Worm (Caenorhabditis elegans) whole organism, late embryonic: Measurements from ENCODE around the gene sre-40.

ENCODE experiments used
- C08G9.2 ChIP-seq: sonication (generic microtip); optimal IDR thresholded peaks from 2 replicates; lab custom pipeline; 2016; ENCODE audit warnings: mild to moderate bottlenecking, missing genetic modification characterization, moderate library complexity, missing compliant biosample characterization
- F13H6.1 ChIP-seq: sonication (generic microtip); optimal IDR thresholded peaks from 2 replicates; lab custom pipeline; 2016; ENCODE audit warnings: missing genetic modification characterization, missing compliant biosample characterization
- K09A11.1 ChIP-seq: sonication (generic microtip); optimal IDR thresholded peaks from 2 replicates; lab custom pipeline; 2017; ENCODE audit warnings: antibody characterized with exemption, mild to moderate bottlenecking, missing genetic modification characterization, missing compliant biosample characterization; ENCODE audit not compliant: insufficient read depth
- T23F11.4 ChIP-seq: fragments of 200-800 bp; sonication (Bioruptor generic); optimal IDR thresholded peaks from 2 replicates; lab custom pipeline; 2018; ENCODE audit warnings: mild to moderate bottlenecking, missing genetic modification characterization, missing compliant biosample characterization
- Y22D7AL.16 ChIP-seq: sonication (generic microtip); optimal IDR thresholded peaks from 2 replicates; lab custom pipeline; 2016; ENCODE audit warnings: missing genetic modification characterization, missing compliant biosample characterization
- ahr-1 ChIP-seq: sonication (generic microtip); optimal IDR thresholded peaks from 2 replicates; lab custom pipeline; 2016; ENCODE audit warnings: missing genetic modification characterization, missing compliant biosample characterization
- ama-1 ChIP-seq: fragments of 150-350 bp; optimal IDR thresholded peaks from 2 replicates; lab custom pipeline; 2014
- ceh-14 ChIP-seq: sonication (generic microtip); optimal IDR thresholded peaks from 2 replicates; lab custom pipeline; 2016; ENCODE audit warnings: missing genotype, missing genetic modification characterization, missing compliant biosample characterization
- ceh-19 ChIP-seq: fragments of 200-800 bp; sonication (Bioruptor generic); optimal IDR thresholded peaks from 2 replicates; lab custom pipeline; 2018; ENCODE audit warnings: mild to moderate bottlenecking, missing genetic modification characterization, missing compliant biosample characterization
- ceh-2 ChIP-seq: sonication (generic microtip); optimal IDR thresholded peaks from 2 replicates; lab custom pipeline; 2016; ENCODE audit warnings: missing genotype, missing genetic modification characterization, missing compliant biosample characterization
- ceh-24 ChIP-seq: sonication (generic microtip); optimal IDR thresholded peaks from 2 replicates; lab custom pipeline; 2016; ENCODE audit warnings: mild to moderate bottlenecking, missing genetic modification characterization, missing compliant biosample characterization
- ceh-45 ChIP-seq: fragments of 200-800 bp; sonication (Bioruptor generic); IDR thresholded peaks from 2 replicates; pipeline ENCODE4 v1.3.6; 2022; ENCODE audit warnings: missing genetic modification reagents, missing genetic modification characterization, missing compliant biosample characterization
- ceh-48 ChIP-seq: sonication (generic microtip); optimal IDR thresholded peaks from 2 replicates; lab custom pipeline; 2016; ENCODE audit warnings: missing genetic modification characterization, inconsistent platforms, missing compliant biosample characterization
- ceh-6 ChIP-seq: fragments of 200-800 bp; sonication (Bioruptor generic); optimal IDR thresholded peaks from 2 replicates; lab custom pipeline; 2018; ENCODE audit warnings: mild to moderate bottlenecking, missing genetic modification characterization, missing compliant biosample characterization
- che-1 ChIP-seq: sonication (generic microtip); optimal IDR thresholded peaks from 2 replicates; lab custom pipeline; 2016; ENCODE audit warnings: mild to moderate bottlenecking, missing genetic modification characterization, missing compliant biosample characterization
- dmd-4 ChIP-seq: sonication (generic microtip); optimal IDR thresholded peaks from 2 replicates; lab custom pipeline; 2016; ENCODE audit warnings: borderline replicate concordance, missing genetic modification characterization, missing compliant biosample characterization
- dve-1 ChIP-seq: sonication (generic microtip); optimal IDR thresholded peaks from 2 replicates; lab custom pipeline; 2017; ENCODE audit warnings: antibody characterized with exemption, mild to moderate bottlenecking, missing genetic modification characterization, missing compliant biosample characterization
- elt-2 ChIP-seq: sonication (generic microtip); optimal IDR thresholded peaks from 2 replicates; lab custom pipeline; 2016; ENCODE audit warnings: missing genetic modification reagents, missing genetic modification characterization, missing compliant biosample characterization
- elt-4 ChIP-seq: sonication (generic microtip); optimal IDR thresholded peaks from 2 replicates; lab custom pipeline; 2016; ENCODE audit warnings: missing genetic modification characterization, missing compliant biosample characterization
- ets-4 ChIP-seq: sonication (generic microtip); optimal IDR thresholded peaks from 2 replicates; lab custom pipeline; 2016; ENCODE audit warnings: missing genetic modification characterization, missing compliant biosample characterization
- fkh-10 ChIP-seq: fragments of 150-350 bp; optimal IDR thresholded peaks from 2 replicates; lab custom pipeline; 2014; ENCODE audit warnings: missing biosample characterization, missing genetic modification reagents, missing genetic modification characterization
- fkh-6 ChIP-seq: sonication (generic microtip); optimal IDR thresholded peaks from 2 replicates; lab custom pipeline; 2016; ENCODE audit warnings: missing genetic modification characterization, missing compliant biosample characterization
- gmeb-2 ChIP-seq: sonication (generic microtip); optimal IDR thresholded peaks from 2 replicates; lab custom pipeline; 2016; ENCODE audit warnings: missing genetic modification characterization, inconsistent platforms, missing compliant biosample characterization
- hlh-15 ChIP-seq: sonication (generic microtip); optimal IDR thresholded peaks from 2 replicates; lab custom pipeline; 2016; ENCODE audit warnings: missing genetic modification characterization, missing compliant biosample characterization
- hlh-30 ChIP-seq: sonication (generic microtip); optimal IDR thresholded peaks from 2 replicates; lab custom pipeline; 2017; ENCODE audit warnings: antibody characterized with exemption, missing genetic modification characterization, missing compliant biosample characterization; ENCODE audit not compliant: insufficient read depth
- hlh-6 ChIP-seq: sonication (generic microtip); optimal IDR thresholded peaks from 2 replicates; lab custom pipeline; 2016; ENCODE audit warnings: missing genotype, missing genetic modification characterization, missing compliant biosample characterization
- lim-6 ChIP-seq: sonication (generic microtip); optimal IDR thresholded peaks from 2 replicates; lab custom pipeline; 2016; ENCODE audit warnings: missing genetic modification characterization, missing compliant biosample characterization
- lin-11 ChIP-seq: fragments of 200-800 bp; sonication (Bioruptor generic); optimal IDR thresholded peaks from 2 replicates; lab custom pipeline; 2018; ENCODE audit warnings: mild to moderate bottlenecking, missing genetic modification characterization, missing compliant biosample characterization
- madf-2 ChIP-seq: sonication (generic microtip); optimal IDR thresholded peaks from 2 replicates; lab custom pipeline; 2017; ENCODE audit warnings: missing genetic modification characterization, missing compliant biosample characterization
- nhr-11 ChIP-seq: fragments of 150-350 bp; optimal IDR thresholded peaks from 2 replicates; lab custom pipeline; 2014; ENCODE audit warnings: missing biosample characterization, missing genetic modification characterization
- npax-4 ChIP-seq: sonication (generic microtip); optimal IDR thresholded peaks from 2 replicates; lab custom pipeline; 2016; ENCODE audit warnings: missing genetic modification characterization, missing compliant biosample characterization
- odd-2 ChIP-seq: sonication (generic microtip); optimal IDR thresholded peaks from 2 replicates; lab custom pipeline; 2017; ENCODE audit warnings: antibody characterized with exemption, mild to moderate bottlenecking, missing genetic modification characterization, missing compliant biosample characterization
- pag-3 ChIP-seq: sonication (generic microtip); optimal IDR thresholded peaks from 2 replicates; lab custom pipeline; 2016; ENCODE audit warnings: missing compliant biosample characterization, missing genetic modification characterization, borderline replicate concordance
- pax-1 ChIP-seq: fragments of 150-350 bp; optimal IDR thresholded peaks from 2 replicates; lab custom pipeline; 2014; ENCODE audit warnings: missing biosample characterization, missing genetic modification characterization
- pha-2 ChIP-seq: sonication (generic microtip); optimal IDR thresholded peaks from 2 replicates; lab custom pipeline; 2017; ENCODE audit warnings: mild to moderate bottlenecking, missing genetic modification characterization, missing compliant biosample characterization
- pha-4 ChIP-seq: fragments of 150-350 bp; optimal IDR thresholded peaks from 2 replicates; lab custom pipeline; 2018; ENCODE audit warnings: missing biosample characterization, missing genetic modification reagents, missing genetic modification characterization
- ref-2 ChIP-seq: sonication (generic microtip); optimal IDR thresholded peaks from 2 replicates; lab custom pipeline; 2016; ENCODE audit warnings: missing genetic modification characterization, missing compliant biosample characterization
- sdc-2 ChIP-seq: sonication (generic microtip); optimal IDR thresholded peaks from 2 replicates; lab custom pipeline; 2016; ENCODE audit warnings: missing genotype, missing genetic modification characterization, missing compliant biosample characterization
- sox-2 ChIP-seq: fragments of 200-800 bp; sonication (Bioruptor generic); IDR thresholded peaks from 2 replicates; pipeline ENCODE4 v1.3.6; 2022; ENCODE audit warnings: missing genetic modification reagents, missing genetic modification characterization, missing compliant biosample characterization
- syd-9 ChIP-seq: sonication (generic microtip); optimal IDR thresholded peaks from 2 replicates; lab custom pipeline; 2016; ENCODE audit warnings: mild to moderate bottlenecking, missing genetic modification characterization, moderate library complexity, missing compliant biosample characterization
- tbx-2 ChIP-seq: sonication (generic microtip); optimal IDR thresholded peaks from 2 replicates; lab custom pipeline; 2016; ENCODE audit warnings: missing genetic modification characterization, missing compliant biosample characterization
- tbx-7 ChIP-seq: sonication (generic microtip); optimal IDR thresholded peaks from 2 replicates; lab custom pipeline; 2016; ENCODE audit warnings: missing genotype, missing genetic modification characterization, missing compliant biosample characterization
- unc-3 ChIP-seq, 2 experiments: fragments of 200-800 bp in 1 of 2; sonication (Bioruptor generic) in 1 of 2; sonication (generic microtip) in 1 of 2; conservative IDR thresholded peaks in 1 of 2; optimal IDR thresholded peaks in 1 of 2; 2 replicates each; pipeline versions ENCODE4 v1.3.6 to Lab custom; 2016 to 2022; ENCODE audit warnings: missing compliant biosample characterization in 2 of 2, missing genetic modification characterization in 2 of 2, missing genetic modification reagents in 1 of 2
- unc-55 ChIP-seq: sonication (generic microtip); optimal IDR thresholded peaks from 2 replicates; lab custom pipeline; 2017; ENCODE audit warnings: missing biosample characterization, missing genetic modification reagents, missing genetic modification characterization
- ztf-16 ChIP-seq: sonication (generic microtip); optimal IDR thresholded peaks from 2 replicates; lab custom pipeline; 2017; ENCODE audit warnings: missing genetic modification characterization, missing compliant biosample characterization

sre-40 gene

ce11 chrII:4672584-4673110 lies 10.9 kb downstream of the sre-40 start, which contains the start of the genes clec-140 and hmg-11 (continued):
- no peak for TF ChIP-seq sdc-2 (tag; lab: Kevin White, UChicago)
- TF ChIP-seq elt-4 (tag; lab: Kevin White, UChicago): no peak
- peak; percentile 33; the same call in 1 of the 2 replicates for TF ChIP-seq sox-2
- peak; percentile 54 for TF ChIP-seq hlh-30 (tag; lab: Kevin White, UChicago)
- TF ChIP-seq fkh-6 (tag; lab: Kevin White, UChicago): no peak
- TF ChIP-seq pha-2 (tag; lab: Kevin White, UChicago): no peak
- no peak for TF ChIP-seq ceh-2 (tag; lab: Kevin White, UChicago)
- no peak for TF ChIP-seq nhr-11 (tag; lab: Kevin White, UChicago)
- no peak for TF ChIP-seq ama-1
- no peak for TF ChIP-seq ahr-1 (tag; lab: Kevin White, UChicago)
- peak; percentile 37 for TF ChIP-seq syd-9 (tag; lab: Kevin White, UChicago)
- TF ChIP-seq ceh-24 (tag; lab: Kevin White, UChicago): no peak
- TF ChIP-seq odd-2 (tag; lab: Kevin White, UChicago): no peak
- TF ChIP-seq elt-2 (tag; lab: Kevin White, UChicago): peak; percentile 43
- TF ChIP-seq pax-1 (tag; lab: Kevin White, UChicago): no peak
- no peak for TF ChIP-seq lin-11 (tag; lab: Kevin White, UChicago)
- TF ChIP-seq dmd-4 (tag; lab: Kevin White, UChicago): no peak
- no peak for TF ChIP-seq fkh-10 (GFP tag; lab: Kevin White, UChicago)
- TF ChIP-seq hlh-6 (tag; lab: Kevin White, UChicago): no peak
- peak; percentile 71 for TF ChIP-seq tbx-2
- TF ChIP-seq Y22D7AL.16: no peak
- no peak for TF ChIP-seq tbx-7 (tag; lab: Kevin White, UChicago)
- TF ChIP-seq che-1 (tag; lab: Kevin White, UChicago): no peak
- TF ChIP-seq lim-6: peak; percentile 31
- TF ChIP-seq gmeb-2 (tag; lab: Kevin White, UChicago): no peak
- TF ChIP-seq unc-55: no peak
- TF ChIP-seq ceh-14 (tag; lab: Kevin White, UChicago): peak; percentile 63
- TF ChIP-seq ceh-19 (GFP tag; lab: Kevin White, UChicago): no peak
- no peak for TF ChIP-seq T23F11.4
- TF ChIP-seq pag-3 (tag; lab: Kevin White, UChicago): no peak
- TF ChIP-seq dve-1 (tag; lab: Kevin White, UChicago): no peak
- no peak for TF ChIP-seq hlh-15
- TF ChIP-seq K09A11.1 (tag; lab: Kevin White, UChicago): no peak
- TF ChIP-seq ceh-45 (GFP tag; lab: Robert Waterston, UW): no peak
- no peak for TF ChIP-seq pha-4 (tag; lab: Kevin White, UChicago)

DNA sequence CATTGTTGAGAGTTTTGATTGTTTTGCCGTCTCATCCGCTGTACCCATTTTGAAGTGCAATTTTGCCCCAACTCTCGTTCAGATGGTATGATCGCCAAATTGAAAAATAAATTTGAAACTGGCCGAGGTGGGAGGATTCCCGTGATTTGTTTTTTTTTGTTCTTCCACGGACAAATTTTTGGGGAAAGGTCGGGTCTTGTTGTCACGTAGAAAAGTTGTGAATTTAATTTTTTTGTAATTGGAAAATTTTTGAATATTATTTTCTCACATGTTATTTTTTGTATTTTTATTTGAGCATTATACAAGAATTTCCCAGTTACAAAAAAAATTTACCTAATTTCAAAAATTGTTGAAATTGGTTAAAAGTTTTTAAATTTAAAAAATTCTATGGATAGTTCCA lies 11.9 kb downstream of the sre-40 start, which contains the start of gene T05A7.6:
Gene T05A7.6 (minus strand): TSS at position 101 of the 400 bp plus-strand sequence.
- TF ChIP-seq ceh-48 (tag; lab: Kevin White, UChicago): no peak
- no peak for TF ChIP-seq hlh-30 (tag; lab: Kevin White, UChicago)
- no peak for TF ChIP-seq unc-3 (GFP tag; conservative IDR thresholded peaks at IDR 0.05; lab: Robert Waterston, UW)
- TF ChIP-seq unc-3 (tag; optimal IDR thresholded peaks at IDR 0.05; lab: Kevin White, UChicago): no peak
- no peak for TF ChIP-seq ceh-6 (GFP tag; lab: Kevin White, UChicago)
- no peak for TF ChIP-seq F13H6.1
- TF ChIP-seq, all 69 proteins: peak for 0

ce11 chrII:4667572-4667971 lies 16.0 kb downstream of the sre-40 start, which contains the start of gene fut-5:
Gene fut-5 (minus strand): TSS chrII:4667672.
- no peak for TF ChIP-seq ztf-16 (tag; lab: Kevin White, UChicago)
- no peak for TF ChIP-seq C08G9.2 (tag; lab: Kevin White, UChicago)
- TF ChIP-seq ama-1: no peak
- TF ChIP-seq madf-2 (tag; lab: Kevin White, UChicago): no peak
- TF ChIP-seq ets-4 (tag; lab: Kevin White, UChicago): no peak
- TF ChIP-seq npax-4 (tag; lab: Kevin White, UChicago): no peak
- no peak for TF ChIP-seq hlh-30 (tag; lab: Kevin White, UChicago)
- TF ChIP-seq ceh-48 (tag; lab: Kevin White, UChicago): no peak
- no peak for TF ChIP-seq ref-2
- TF ChIP-seq, all 69 proteins: peak for 0
